Worm (Caenorhabditis elegans): ENCODE measurements around the gene msp-45.

Gene msp-45

DNA sequence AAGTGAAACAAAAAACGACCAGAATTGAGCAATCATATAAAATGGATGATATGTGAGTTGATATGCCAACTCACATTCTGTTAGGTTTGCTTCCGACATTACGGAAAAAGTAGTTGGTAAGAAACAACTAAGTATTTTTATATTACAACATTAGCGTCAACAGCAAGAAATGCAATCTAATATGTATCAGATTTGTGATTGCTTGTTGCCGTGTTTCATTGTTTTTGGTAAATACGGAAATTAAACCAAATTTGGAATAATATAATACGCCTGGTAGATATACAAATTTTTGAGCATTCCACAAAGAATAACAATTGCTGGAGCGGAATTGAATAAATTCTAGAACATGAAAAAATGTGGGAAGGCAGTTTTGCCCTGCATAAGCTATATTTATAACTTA, 2.3 kb downstream of the msp-45 start, which contains the start of gene srb-12:
TSS of gene srb-12 (minus strand) at position 101 of the 400 bp plus-strand sequence.
- TF ChIP-seq ceh-45 (GFP tag; IDR thresholded peaks at IDR 0.05), result no peak
- no peak for TF ChIP-seq dve-1 (tag; optimal IDR thresholded peaks at IDR 0.05)
- TF ChIP-seq ceh-9 (tag; optimal IDR thresholded peaks at IDR 0.05), result no peak
- TF ChIP-seq K09A11.1 (tag; optimal IDR thresholded peaks at IDR 0.05; ENCODE audit: insufficient read depth), result no peak
- TF ChIP-seq pha-2 (tag; optimal IDR thresholded peaks at IDR 0.05), result no peak
- no peak for TF ChIP-seq pros-1 (tag; optimal IDR thresholded peaks at IDR 0.05)
- TF ChIP-seq nhr-232 (tag; optimal IDR thresholded peaks at IDR 0.05), result no peak
- TF ChIP-seq pag-3 (tag; optimal IDR thresholded peaks at IDR 0.05; ENCODE audit: borderline replicate concordance), result no peak
- TF ChIP-seq ceh-6 (GFP tag; optimal IDR thresholded peaks at IDR 0.05), result no peak
- TF ChIP-seq ceh-19 (GFP tag; optimal IDR thresholded peaks at IDR 0.05), result no peak
- TF ChIP-seq T23F11.4 (GFP tag; optimal IDR thresholded peaks at IDR 0.05), result no peak
- TF ChIP-seq unc-55 (GFP tag; optimal IDR thresholded peaks at IDR 0.05), result no peak
- no peak for TF ChIP-seq nfya-1 (tag; optimal IDR thresholded peaks at IDR 0.05)
- TF ChIP-seq F13H6.1 (tag; optimal IDR thresholded peaks at IDR 0.05), result no peak
- no peak for TF ChIP-seq nhr-11 (tag; optimal IDR thresholded peaks at IDR 0.05)
- no peak for TF ChIP-seq pha-4 (tag; optimal IDR thresholded peaks at IDR 0.05)
- no peak for TF ChIP-seq mec-3 (tag; optimal IDR thresholded peaks at IDR 0.05; ENCODE audit: borderline replicate concordance)
- TF ChIP-seq lin-11 (tag; optimal IDR thresholded peaks at IDR 0.05), result no peak
- no peak for TF ChIP-seq npax-4 (tag; optimal IDR thresholded peaks at IDR 0.05)
- TF ChIP-seq C38D4.7 (GFP tag; optimal IDR thresholded peaks at IDR 0.05), result no peak

- TF ChIP-seq ceh-31 (tag; optimal IDR thresholded peaks at IDR 0.05), result no peak
- no peak for TF ChIP-seq hlh-15 (tag; optimal IDR thresholded peaks at IDR 0.05)
- no peak for TF ChIP-seq ahr-1 (tag; optimal IDR thresholded peaks at IDR 0.05)
- no peak for TF ChIP-seq pha-2 (tag; optimal IDR thresholded peaks at IDR 0.05)
- no peak for TF ChIP-seq gmeb-2 (tag; optimal IDR thresholded peaks at IDR 0.05)
- no peak for TF ChIP-seq T23F11.4 (GFP tag; optimal IDR thresholded peaks at IDR 0.05)
- no peak for TF ChIP-seq C38D4.7 (GFP tag; optimal IDR thresholded peaks at IDR 0.05)
- no peak for TF ChIP-seq ztf-16 (tag; optimal IDR thresholded peaks at IDR 0.05)
- TF ChIP-seq nhr-232 (tag; optimal IDR thresholded peaks at IDR 0.05), result no peak
- no peak for TF ChIP-seq dmd-4 (tag; optimal IDR thresholded peaks at IDR 0.05; ENCODE audit: borderline replicate concordance)
- TF ChIP-seq F13H6.1 (tag; optimal IDR thresholded peaks at IDR 0.05), result no peak
- TF ChIP-seq unc-55 (GFP tag; optimal IDR thresholded peaks at IDR 0.05), result no peak
- TF ChIP-seq ceh-18 (tag; optimal IDR thresholded peaks at IDR 0.05), result no peak
- TF ChIP-seq unc-3 (GFP tag; conservative IDR thresholded peaks at IDR 0.05), result no peak
- TF ChIP-seq unc-3 (tag; optimal IDR thresholded peaks at IDR 0.05), result no peak
Observed at ce11 chrII:5150829-5151228, 6.1 kb downstream of the msp-45 start, which contains the start of gene srb-16. Gene srb-16, minus strand, starts transcription at chrII:5150929.

- TF ChIP-seq ceh-2 (tag; optimal IDR thresholded peaks at IDR 0.05), result no peak
- no peak for TF ChIP-seq sox-2 (GFP tag; IDR thresholded peaks at IDR 0.05)
- no peak for TF ChIP-seq unc-55 (GFP tag; optimal IDR thresholded peaks at IDR 0.05)
- no peak for TF ChIP-seq pat-9 (tag; optimal IDR thresholded peaks at IDR 0.05)
- TF ChIP-seq fkh-6 (tag; optimal IDR thresholded peaks at IDR 0.05), result no peak
- TF ChIP-seq rnt-1 (tag; optimal IDR thresholded peaks at IDR 0.05), result no peak
- TF ChIP-seq ceh-34 (tag; optimal IDR thresholded peaks at IDR 0.05), result no peak
- TF ChIP-seq ahr-1 (tag; optimal IDR thresholded peaks at IDR 0.05), result no peak
- TF ChIP-seq ref-2 (tag; optimal IDR thresholded peaks at IDR 0.05), result no peak
- TF ChIP-seq ets-4 (tag; optimal IDR thresholded peaks at IDR 0.05), result no peak
- TF ChIP-seq pqm-1 (tag; optimal IDR thresholded peaks at IDR 0.05), result no peak
- no peak for TF ChIP-seq npax-4 (tag; optimal IDR thresholded peaks at IDR 0.05)
- TF ChIP-seq zip-5 (tag; optimal IDR thresholded peaks at IDR 0.05), result no peak
- TF ChIP-seq sox-4 (tag; optimal IDR thresholded peaks at IDR 0.05), result no peak
- no peak for TF ChIP-seq dmd-4 (tag; optimal IDR thresholded peaks at IDR 0.05; ENCODE audit: borderline replicate concordance)
- no peak for TF ChIP-seq sdc-2 (tag; optimal IDR thresholded peaks at IDR 0.05)
- TF ChIP-seq ceh-30 (tag; optimal IDR thresholded peaks at IDR 0.05), result no peak
Observed at ce11 chrII:5148349-5148748, 8.5 kb downstream of the msp-45 start, which contains the start of gene F58A6.5. Gene F58A6.5, minus strand, starts transcription at chrII:5148449.
